Fruit fly (Drosophila melanogaster) whole organism, embryonic: ENCODE measurements around the gene Lcp65Ad.
A peak's percentile ranks its signal among the peaks of the same experiment; 100 is the strongest.

Experiments used
- C15 ChIP-seq: fragments of 200-800 bp; sonication (Bioruptor generic); IDR thresholded peaks from 3 replicates; pipeline ENCODE4 v1.3.6; 2022; ENCODE audit warnings: missing biosample characterization, missing genetic modification characterization
- CG10267 ChIP-seq: fragments of 200-800 bp; sonication (Bioruptor generic); optimal IDR thresholded peaks from 2 replicates; lab custom pipeline; 2018; ENCODE audit warnings: missing biosample characterization, mild to moderate bottlenecking, missing genetic modification characterization, moderate library complexity
- CG12071 ChIP-seq: fragments of 200-800 bp; sonication (Bioruptor generic); optimal IDR thresholded peaks from 3 replicates; lab custom pipeline; 2018; ENCODE audit warnings: missing biosample characterization, mild to moderate bottlenecking, missing genetic modification characterization
- CG13287 ChIP-seq: fragments of 200-800 bp; sonication (Bioruptor generic); IDR thresholded peaks from 2 replicates; pipeline ENCODE4 v1.3.6; 2022; ENCODE audit warnings: missing biosample characterization, missing genetic modification characterization; ENCODE audit not compliant: partially characterized antibody
- CG14965 ChIP-seq: fragments of 200-800 bp; sonication (Bioruptor generic); optimal IDR thresholded peaks from 2 replicates; lab custom pipeline; 2016; ENCODE audit warnings: missing biosample characterization, missing genetic modification characterization, borderline replicate concordance
- CG15601 ChIP-seq: fragments of 200-800 bp; sonication (Bioruptor generic); optimal IDR thresholded peaks from 3 replicates; lab custom pipeline; 2019; ENCODE audit warnings: missing biosample characterization, mild to moderate bottlenecking, missing genetic modification characterization, moderate library complexity
- CG2120 ChIP-seq: fragments of 200-800 bp; sonication (Bioruptor generic); optimal IDR thresholded peaks from 3 replicates; lab custom pipeline; 2016; ENCODE audit warnings: missing biosample characterization, missing genetic modification characterization
- CG2199 ChIP-seq: fragments of 200-800 bp; sonication (Bioruptor generic); IDR thresholded peaks from 3 replicates; pipeline ENCODE4 v1.3.6; 2022; ENCODE audit warnings: missing biosample characterization, missing genetic modification characterization
- CG32772 ChIP-seq: fragments of 200-800 bp; sonication (Bioruptor generic); IDR thresholded peaks from 2 replicates; pipeline ENCODE4 v1.3.6; 2022; ENCODE audit warnings: missing biosample characterization, missing genetic modification characterization
- CG4707 ChIP-seq: fragments of 200-800 bp; sonication (Bioruptor generic); optimal IDR thresholded peaks from 2 replicates; lab custom pipeline; 2018; ENCODE audit warnings: missing biosample characterization, mild to moderate bottlenecking, missing genetic modification characterization, moderate library complexity
- CG4820 ChIP-seq: fragments of 200-800 bp; sonication (Bioruptor generic); optimal IDR thresholded peaks from 3 replicates; lab custom pipeline; 2016; ENCODE audit warnings: missing biosample characterization, missing genetic modification characterization
- CG5180 ChIP-seq: fragments of 200-800 bp; sonication (Bioruptor generic); optimal IDR thresholded peaks from 3 replicates; lab custom pipeline; 2017; ENCODE audit warnings: missing biosample characterization, missing genetic modification characterization, mild to moderate bottlenecking, moderate library complexity, missing genetic modification reagents
- CG7745 ChIP-seq: fragments of 200-800 bp; sonication (Bioruptor generic); optimal IDR thresholded peaks from 2 replicates; lab custom pipeline; 2018; ENCODE audit warnings: missing biosample characterization, mild to moderate bottlenecking, missing genetic modification characterization, moderate library complexity
- CG8290 ChIP-seq, 3 experiments: fragments of 200-800 bp; sonication (Bioruptor generic); optimal IDR thresholded peaks; 2 replicates each; lab custom pipeline; 2016 to 2019; ENCODE audit warnings: missing biosample characterization in 3 of 3, missing genetic modification characterization in 3 of 3, mild to moderate bottlenecking in 2 of 3, moderate library complexity in 1 of 3
- Dip2 ChIP-seq: fragments of 200-800 bp; sonication (Bioruptor generic); IDR thresholded peaks from 2 replicates; pipeline ENCODE4 v1.3.6; 2022; ENCODE audit warnings: missing biosample characterization, missing genetic modification characterization
- Drgx ChIP-seq: fragments of 200-800 bp; sonication (Bioruptor generic); IDR thresholded peaks from 2 replicates; pipeline ENCODE4 v1.3.6; 2022; ENCODE audit warnings: missing biosample characterization, missing genetic modification characterization
- E2f1 ChIP-seq: fragments of 200-800 bp; sonication (Bioruptor generic); IDR thresholded peaks from 2 replicates; pipeline ENCODE4 v1.3.6; 2022; ENCODE audit warnings: missing biosample characterization, missing genetic modification characterization
- Eip74EF ChIP-seq, 2 experiments: fragments of 200-800 bp in 1 of 2; fragments of >200 bp in 1 of 2; sonication (Bioruptor generic) in 1 of 2; optimal IDR thresholded peaks; 2 replicates each; lab custom pipeline; 2017 to 2019; ENCODE audit warnings: missing biosample characterization in 2 of 2, missing genetic modification characterization in 2 of 2, mild to moderate bottlenecking in 1 of 2, moderate library complexity in 1 of 2
- Gug ChIP-seq: fragments of 200-800 bp; sonication (Bioruptor generic); IDR thresholded peaks from 4 replicates; pipeline ENCODE4 v1.3.6; 2022; ENCODE audit warnings: missing biosample characterization, missing genetic modification characterization
- Hey ChIP-seq: fragments of 200-800 bp; sonication (Bioruptor generic); optimal IDR thresholded peaks from 3 replicates; lab custom pipeline; 2018; ENCODE audit warnings: missing biosample characterization, mild to moderate bottlenecking, missing genetic modification characterization
- Lhr ChIP-seq: fragments of 200-800 bp; sonication (Bioruptor generic); optimal IDR thresholded peaks from 3 replicates; lab custom pipeline; 2017; ENCODE audit warnings: mild to moderate bottlenecking, missing biosample characterization, missing genetic modification reagents, missing genetic modification characterization
- MBD-R2 ChIP-seq: fragments of 200-800 bp; sonication (Bioruptor generic); IDR thresholded peaks from 2 replicates; pipeline ENCODE4 v1.3.6; 2022; ENCODE audit warnings: missing biosample characterization, missing genetic modification characterization
- NC2β ChIP-seq: fragments of 200-800 bp; sonication (Bioruptor generic); optimal IDR thresholded peaks from 2 replicates; lab custom pipeline; 2016; ENCODE audit warnings: missing biosample characterization, missing genetic modification characterization
- NFAT ChIP-seq: fragments of 200-800 bp; sonication (Bioruptor generic); IDR thresholded peaks from 2 replicates; pipeline ENCODE4 v1.3.6; 2022; ENCODE audit warnings: missing biosample characterization, missing genetic modification characterization
- PHDP ChIP-seq: fragments of 200-800 bp; sonication (Bioruptor generic); optimal IDR thresholded peaks from 3 replicates; lab custom pipeline; 2018; ENCODE audit warnings: missing biosample characterization, mild to moderate bottlenecking, missing genetic modification characterization, moderate library complexity
- Six4 ChIP-seq: fragments of 200-800 bp; sonication (Bioruptor generic); optimal IDR thresholded peaks from 2 replicates; lab custom pipeline; 2016; ENCODE audit warnings: missing biosample characterization, missing genetic modification characterization
- Sry-δ ChIP-seq: fragments of 200-800 bp; sonication (Bioruptor generic); optimal IDR thresholded peaks from 2 replicates; lab custom pipeline; 2016; ENCODE audit warnings: missing biosample characterization, missing genetic modification characterization
- bab2 ChIP-seq: fragments of 200-800 bp; sonication (Bioruptor generic); optimal IDR thresholded peaks from 2 replicates; lab custom pipeline; 2016; ENCODE audit warnings: missing biosample characterization, missing genetic modification characterization
- bbx ChIP-seq: fragments of 200-800 bp; sonication (Bioruptor generic); IDR thresholded peaks from 2 replicates; pipeline ENCODE4 v1.3.6; 2022; ENCODE audit warnings: missing biosample characterization, missing genetic modification characterization; ENCODE audit not compliant: partially characterized antibody
- cad ChIP-seq: fragments of >200 bp; optimal IDR thresholded peaks from 2 replicates; lab custom pipeline; 2017; ENCODE audit warnings: missing biosample characterization, missing genetic modification characterization
- dati ChIP-seq: fragments of 200-800 bp; sonication (Bioruptor generic); IDR thresholded peaks from 2 replicates; pipeline ENCODE4 v1.3.6; 2022; ENCODE audit warnings: missing biosample characterization, missing genetic modification characterization
- dm ChIP-seq: fragments of 200-800 bp; sonication (Bioruptor generic); optimal IDR thresholded peaks from 3 replicates; lab custom pipeline; 2016; ENCODE audit warnings: missing biosample characterization, missing genetic modification characterization
- dysf ChIP-seq: fragments of 200-800 bp; sonication (Bioruptor generic); IDR thresholded peaks from 3 replicates; pipeline ENCODE4 v1.3.6; 2022; ENCODE audit warnings: missing biosample characterization, missing genetic modification characterization
- emc ChIP-seq: fragments of 200-800 bp; sonication (Bioruptor generic); optimal IDR thresholded peaks from 2 replicates; lab custom pipeline; 2016; ENCODE audit warnings: missing biosample characterization, missing genetic modification characterization
- fd96Cb ChIP-seq: fragments of 200-800 bp; sonication (Bioruptor generic); optimal IDR thresholded peaks from 2 replicates; lab custom pipeline; 2018; ENCODE audit warnings: missing biosample characterization, mild to moderate bottlenecking, missing genetic modification characterization, moderate library complexity
- fru ChIP-seq: fragments of >200 bp; optimal IDR thresholded peaks from 2 replicates; lab custom pipeline; 2017
- gce ChIP-seq: fragments of 200-800 bp; sonication (Bioruptor generic); IDR thresholded peaks from 3 replicates; pipeline ENCODE4 v1.3.6; 2022; ENCODE audit warnings: missing biosample characterization, missing genetic modification characterization
- gsb ChIP-seq: fragments of 200-800 bp; sonication (Bioruptor generic); IDR thresholded peaks from 2 replicates; pipeline ENCODE4 v1.3.6; 2022; ENCODE audit warnings: missing biosample characterization, missing genetic modification characterization
- ind ChIP-seq: fragments of 200-800 bp; sonication (Bioruptor generic); optimal IDR thresholded peaks from 3 replicates; lab custom pipeline; 2016; ENCODE audit warnings: missing biosample characterization, missing genetic modification characterization
- klu ChIP-seq: fragments of 200-800 bp; sonication (Bioruptor generic); IDR thresholded peaks from 2 replicates; pipeline ENCODE4 v1.3.6; 2022; ENCODE audit warnings: missing biosample characterization, missing genetic modification characterization
- lov ChIP-seq, 2 experiments: fragments of 200-800 bp in 1 of 2; fragments of >200 bp in 1 of 2; sonication (Bioruptor generic) in 1 of 2; IDR thresholded peaks in 1 of 2; optimal IDR thresholded peaks in 1 of 2; 2 replicates in 1 of 2; 3 replicates in 1 of 2; pipeline versions ENCODE4 v1.3.6 to Lab custom; 2017 to 2022; ENCODE audit warnings: missing biosample characterization in 1 of 2, missing genetic modification characterization in 1 of 2
- oc ChIP-seq: fragments of 200-800 bp; sonication (Bioruptor generic); optimal IDR thresholded peaks from 2 replicates; lab custom pipeline; 2018; ENCODE audit warnings: missing biosample characterization, mild to moderate bottlenecking, missing genetic modification characterization, moderate library complexity
- odd ChIP-seq: fragments of 200-800 bp; sonication (Bioruptor generic); optimal IDR thresholded peaks from 2 replicates; lab custom pipeline; 2017; ENCODE audit warnings: missing biosample characterization, mild to moderate bottlenecking, missing genetic modification characterization
- ranshi ChIP-seq: fragments of 200-800 bp; sonication (Bioruptor generic); IDR thresholded peaks from 2 replicates; pipeline ENCODE4 v1.3.6; 2022; ENCODE audit warnings: missing biosample characterization, missing genetic modification characterization
- so ChIP-seq: fragments of 200-800 bp; sonication (Bioruptor generic); IDR thresholded peaks from 3 replicates; pipeline ENCODE4 v1.3.6; 2022; ENCODE audit warnings: missing biosample characterization, missing genetic modification characterization
- tll ChIP-seq, 2 experiments: fragments of 200-800 bp in 1 of 2; fragments of >200 bp in 1 of 2; sonication (Bioruptor generic) in 1 of 2; optimal IDR thresholded peaks; 2 replicates each; lab custom pipeline; 2017 to 2019; ENCODE audit warnings: missing biosample characterization in 2 of 2, missing genetic modification characterization in 2 of 2, mild to moderate bottlenecking in 1 of 2, moderate library complexity in 1 of 2
- zfh2 ChIP-seq: fragments of 200-800 bp; sonication (Bioruptor generic); optimal IDR thresholded peaks from 2 replicates; lab custom pipeline; 2016; ENCODE audit warnings: missing biosample characterization, missing genetic modification characterization

Gene Lcp65Ad

dm6 chr3L:6188995-6189927 is 46.1 kb downstream of the Lcp65Ad start, which contains the start of the genes D19A and CG7386 (continued):
- 0 out of 3 replicates have a peak, but pooled peaks have one; percentile 17 for TF ChIP-seq CG2199 (GFP tag; lab: Robert Waterston, UW)
- TF ChIP-seq tll (GFP tag; optimal IDR thresholded peaks at IDR 0.05; lab: Kevin White, UChicago) = no peak
- no peak for TF ChIP-seq Hey (tag; lab: Kevin White, UChicago)
- no peak for TF ChIP-seq lov (optimal IDR thresholded peaks at IDR 0.05; lab: Kevin White, UChicago)
- TF ChIP-seq lov (GFP tag; IDR thresholded peaks at IDR 0.05; lab: Robert Waterston, UW) = peak; percentile 31; the same call in 1 of the 3 replicates
- peak; percentile 53 for TF ChIP-seq ranshi
- TF ChIP-seq klu (GFP tag; lab: Robert Waterston, UW) = no peak
- no peak for TF ChIP-seq Six4
- TF ChIP-seq MBD-R2 (GFP tag; lab: Robert Waterston, UW) = peak; percentile 92
- TF ChIP-seq Sry-δ (GFP tag; lab: Kevin White, UChicago) = peak; percentile 22
- TF ChIP-seq CG2120 = peak; percentile 79
- peak; percentile 75; the same call in 3 of the 4 replicates for TF ChIP-seq Gug (GFP tag; lab: Robert Waterston, UW)
- peak; percentile 4 for TF ChIP-seq CG8290 (GFP tag; optimal IDR thresholded peaks at IDR 0.05; lab: Kevin White, UChicago)
- peak in 1 of 2 experiments; percentile 86 for TF ChIP-seq CG8290 (tag; optimal IDR thresholded peaks at IDR 0.05; lab: Kevin White, UChicago)
- TF ChIP-seq NFAT = peak; percentile 75
- peak; percentile 29 for TF ChIP-seq CG5180 (GFP tag; lab: Kevin White, UChicago)
- TF ChIP-seq bab2 (GFP tag; lab: Kevin White, UChicago) = peak; percentile 43
- no peak for TF ChIP-seq CG7745 (tag; lab: Kevin White, UChicago)
- peak; percentile 59 for TF ChIP-seq E2f1 (GFP tag; lab: Robert Waterston, UW)
- no peak for TF ChIP-seq dm
- TF ChIP-seq ind (GFP tag; lab: Kevin White, UChicago) = peak; percentile 57
- TF ChIP-seq dysf (GFP tag; lab: Robert Waterston, UW) = peak; percentile 66
- TF ChIP-seq fru (lab: Kevin White, UChicago) = peak; percentile 62
- no peak for TF ChIP-seq cad (GFP tag; lab: Kevin White, UChicago)
- TF ChIP-seq oc (tag; lab: Kevin White, UChicago) = no peak
- no peak for TF ChIP-seq CG4707 (GFP tag; lab: Kevin White, UChicago)
- 0 out of 3 replicates have a peak, but pooled peaks have one; percentile 25 for TF ChIP-seq gce
- peak; percentile 20 for TF ChIP-seq CG15601
- peak; percentile 19 for TF ChIP-seq emc
- no peak for TF ChIP-seq CG12071 (GFP tag; lab: Kevin White, UChicago)
- peak; percentile 22 for TF ChIP-seq fd96Cb (tag; lab: Kevin White, UChicago)
- no peak for TF ChIP-seq Eip74EF (GFP tag; optimal IDR thresholded peaks at IDR 0.05; lab: Kevin White, UChicago)
- TF ChIP-seq Dip2 = no peak
- TF ChIP-seq NC2β (GFP tag; lab: Kevin White, UChicago) = peak; percentile 31
- peak; percentile 18; the same call in 1 of the 2 replicates for TF ChIP-seq CG13287 (GFP tag; lab: Robert Waterston, UW)
- TF ChIP-seq gsb (GFP tag; lab: Robert Waterston, UW) = peak; percentile 15; the same call in 1 of the 2 replicates
- TF ChIP-seq odd = no peak
- peak; percentile 46; the same call in 1 of the 2 replicates for TF ChIP-seq CG32772 (GFP tag; lab: Robert Waterston, UW)
- no peak for TF ChIP-seq CG14965 (GFP tag; lab: Kevin White, UChicago)
- peak; percentile 47 for TF ChIP-seq CG10267 (tag; lab: Kevin White, UChicago)
- 0 out of 2 replicates have a peak, but pooled peaks have one; percentile 36 for TF ChIP-seq bbx (GFP tag; lab: Robert Waterston, UW)
- TF ChIP-seq PHDP = peak; percentile 68
- TF ChIP-seq C15 = no peak
- TF ChIP-seq Drgx (GFP tag; lab: Robert Waterston, UW) = peak; percentile 55
- TF ChIP-seq dati (GFP tag; lab: Robert Waterston, UW) = no peak
- TF ChIP-seq zfh2 (GFP tag; lab: Kevin White, UChicago) = peak; percentile 59
- TF ChIP-seq CG4820 (GFP tag; lab: Kevin White, UChicago) = peak; percentile 13
- 0 out of 3 replicates have a peak, but pooled peaks have one; percentile 7 for TF ChIP-seq so
- no peak for TF ChIP-seq Lhr
